Fruit fly (Drosophila melanogaster): ENCODE data around the gene CG9396.
A peak's percentile ranks its signal among the peaks of the same experiment; 100 is the strongest.

Gene CG9396

DNA sequence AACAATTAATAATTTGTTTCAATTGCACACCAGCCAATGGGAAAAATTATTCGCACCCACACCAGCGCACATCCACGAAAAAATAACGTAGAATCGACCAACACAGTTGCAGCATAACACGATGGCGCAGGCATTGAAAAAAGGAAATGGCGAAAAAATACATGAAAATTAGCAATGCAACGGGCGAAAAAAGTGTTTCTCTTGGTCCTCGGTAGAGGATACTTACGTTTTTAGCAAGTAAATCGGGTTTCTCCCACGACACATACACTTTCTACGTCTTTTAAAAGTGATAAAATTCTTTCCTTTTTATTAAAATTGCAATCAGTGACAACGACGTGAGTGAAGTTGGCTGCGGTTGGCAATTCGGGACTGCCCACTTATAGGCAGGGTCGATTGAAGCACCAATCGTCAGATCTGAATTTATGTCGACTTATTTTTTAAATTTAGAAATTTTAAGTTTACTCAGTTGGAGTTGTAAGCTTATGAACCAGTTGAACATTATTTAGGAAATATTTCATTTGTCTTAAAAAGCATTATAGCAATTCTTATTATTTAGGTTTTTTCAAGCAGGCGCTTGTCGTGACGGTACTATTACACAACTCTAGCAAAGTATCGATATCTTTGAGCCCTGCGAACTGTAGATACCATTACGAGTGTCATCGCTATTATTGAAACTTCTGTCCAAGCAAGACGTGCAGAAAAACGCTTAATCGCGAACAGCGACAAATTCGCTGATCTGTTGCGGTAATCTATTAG is 6.1 kb upstream of the CG9396 start, which contains the start of the genes Kap-alpha3 and Son (continued):
- TF ChIP-seq NFAT (GFP tag; IDR thresholded peaks at IDR 0.05) (peak; percentile 90), ems (GFP tag; optimal IDR thresholded peaks at IDR 0.05) (peak; percentile 93), CG14860 (GFP tag; IDR thresholded peaks at IDR 0.05; ENCODE audit: partially characterized antibody) (peak; percentile 81), dmrt99B (tag; optimal IDR thresholded peaks at IDR 0.05) (peak; percentile 85), HLH54F (GFP tag; optimal IDR thresholded peaks at IDR 0.05) (peak; percentile 94), CG4617 (GFP tag; optimal IDR thresholded peaks at IDR 0.05; ENCODE audit: borderline replicate concordance) (peak; percentile 87), run (tag; optimal IDR thresholded peaks at IDR 0.05) (peak; percentile 78), danr (GFP tag; IDR thresholded peaks at IDR 0.05) (peak; percentile 72), CG6254 (GFP tag; optimal IDR thresholded peaks at IDR 0.05) (peak; percentile 73), ind (GFP tag; optimal IDR thresholded peaks at IDR 0.05) (peak; percentile 90), sens-2 (GFP tag; IDR thresholded peaks at IDR 0.05) (peak; percentile 94), Ssrp (tag; optimal IDR thresholded peaks at IDR 0.05) (peak; percentile 79), Drgx (GFP tag; IDR thresholded peaks at IDR 0.05) (peak; percentile 47; the same call in 1 of the 2 replicates), ken (GFP tag; IDR thresholded peaks at IDR 0.05) (peak; percentile 91), tio (GFP tag; optimal IDR thresholded peaks at IDR 0.05) (peak; percentile 90), CG3281 (GFP tag; optimal IDR thresholded peaks at IDR 0.05) (peak; percentile 94), CG11247 (GFP tag; IDR thresholded peaks at IDR 0.05) (peak; percentile 83), Nf-YA (GFP tag; IDR thresholded peaks at IDR 0.05) (peak; percentile 61; the same call in 1 of the 2 replicates), B-H2 (GFP tag; optimal IDR thresholded peaks at IDR 0.05) (peak; percentile 97), Vsx1 (GFP tag; optimal IDR thresholded peaks at IDR 0.05) (peak; percentile 86), Chrac-16 (GFP tag; optimal IDR thresholded peaks at IDR 0.05) (peak; percentile 88), sob (GFP tag; IDR thresholded peaks at IDR 0.05) (peak; percentile 93), Elba2 (GFP tag; optimal IDR thresholded peaks at IDR 0.05) (peak; percentile 5), CG2116 (GFP tag; optimal IDR thresholded peaks at IDR 0.05) (peak; percentile 99), CG7786 (GFP tag; optimal IDR thresholded peaks at IDR 0.05) (peak; percentile 90), gt (GFP tag; IDR thresholded peaks at IDR 0.05) (peak; percentile 82), Dref (GFP tag; IDR thresholded peaks at IDR 0.05) (peak; percentile 75), Dll (GFP tag; IDR thresholded peaks at IDR 0.05; ENCODE audit: partially characterized antibody) (peak; percentile 94), vfl (GFP tag; optimal IDR thresholded peaks at IDR 0.05) (peak; percentile 88), CG9437 (GFP tag; optimal IDR thresholded peaks at IDR 0.05) (peak; percentile 97), Blimp-1 (GFP tag; optimal IDR thresholded peaks at IDR 0.05) (peak; percentile 70), CG8290 (GFP tag; optimal IDR thresholded peaks at IDR 0.05) (peak; percentile 79), CG8290 (tag; optimal IDR thresholded peaks at IDR 0.05) (peak; percentile 79 to 95), pfk (GFP tag; optimal IDR thresholded peaks at IDR 0.05) (peak; percentile 84), Mrtf (GFP tag; IDR thresholded peaks at IDR 0.05) (peak; percentile 75), vnd (GFP tag; IDR thresholded peaks at IDR 0.05; ENCODE audit: partially characterized antibody) (peak; percentile 76), ci (GFP tag; IDR thresholded peaks at IDR 0.05) (peak; percentile 95), CG2875 (GFP tag; optimal IDR thresholded peaks at IDR 0.05) (peak; percentile 86), CG4820 (GFP tag; optimal IDR thresholded peaks at IDR 0.05) (peak; percentile 88), cg (GFP tag; optimal IDR thresholded peaks at IDR 0.05) (peak; percentile 82), CG15514 (GFP tag; optimal IDR thresholded peaks at IDR 0.05) (peak; percentile 92), Hand (GFP tag; optimal IDR thresholded peaks at IDR 0.05) (peak; percentile 82), CG11456 (GFP tag; IDR thresholded peaks at IDR 0.05) (peak; percentile 96), CG30020 (tag; optimal IDR thresholded peaks at IDR 0.05) (peak; percentile 89), cato (GFP tag; optimal IDR thresholded peaks at IDR 0.05; ENCODE audit: borderline replicate concordance) (peak; percentile 90), D19A (tag; optimal IDR thresholded peaks at IDR 0.05) (peak; percentile 69), CG6272 (GFP tag; IDR thresholded peaks at IDR 0.05) (peak; percentile 91), CG9797 (GFP tag; optimal IDR thresholded peaks at IDR 0.05) (peak; percentile 73), psq (GFP tag; optimal IDR thresholded peaks at IDR 0.05) (peak; percentile 79)

All from whole organism, embryonic.